Worm (Caenorhabditis elegans) whole organism, mixed stage, embryonic: Measurements from ENCODE around the gene F25B5.3.
A peak's percentile ranks its signal among the peaks of the same experiment; 100 is the strongest.

Experiments used
- M03D4.4 ChIP-seq: sonication (generic microtip); optimal IDR thresholded peaks from 2 replicates; lab custom pipeline; 2017; ENCODE audit warnings: mild to moderate bottlenecking, missing genetic modification characterization, missing compliant biosample characterization
- bed-3 ChIP-seq: fragments of 200-800 bp; sonication (Bioruptor generic); optimal IDR thresholded peaks from 3 replicates; lab custom pipeline; 2018; ENCODE audit warnings: mild to moderate bottlenecking, missing genetic modification characterization, moderate library complexity, missing compliant biosample characterization
- blmp-1 ChIP-seq: fragments of 150-350 bp; optimal IDR thresholded peaks from 2 replicates; lab custom pipeline; 2014; ENCODE audit warnings: missing biosample characterization, missing genetic modification characterization
- ceh-39 ChIP-seq: fragments of 150-350 bp; optimal IDR thresholded peaks from 2 replicates; lab custom pipeline; 2014; ENCODE audit warnings: missing biosample characterization, missing genetic modification characterization
- ceh-43 ChIP-seq: fragments of 200-800 bp; sonication (Bioruptor generic); optimal IDR thresholded peaks from 2 replicates; lab custom pipeline; 2018; ENCODE audit warnings: mild to moderate bottlenecking, missing genetic modification characterization, moderate library complexity, missing compliant biosample characterization
- ceh-83 ChIP-seq: fragments of 200-800 bp; sonication (Bioruptor generic); optimal IDR thresholded peaks from 2 replicates; lab custom pipeline; 2018; ENCODE audit warnings: mild to moderate bottlenecking, missing genetic modification characterization, missing compliant biosample characterization
- ces-1 ChIP-seq: fragments of 150-350 bp; optimal IDR thresholded peaks from 2 replicates; lab custom pipeline; 2014; ENCODE audit warnings: missing biosample characterization, missing genetic modification reagents, missing genetic modification characterization
- cnd-1 ChIP-seq: fragments of 200-800 bp; sonication (Bioruptor generic); optimal IDR thresholded peaks from 2 replicates; lab custom pipeline; 2018; ENCODE audit warnings: mild to moderate bottlenecking, missing genetic modification characterization, missing compliant biosample characterization
- drap-1 ChIP-seq: fragments of 200-800 bp; sonication (Bioruptor generic); optimal IDR thresholded peaks from 3 replicates; lab custom pipeline; 2018; ENCODE audit warnings: mild to moderate bottlenecking, missing genetic modification characterization, missing compliant biosample characterization
- elt-1 ChIP-seq: sonication (generic microtip); optimal IDR thresholded peaks from 2 replicates; lab custom pipeline; 2017; ENCODE audit warnings: missing genetic modification characterization, mild to moderate bottlenecking, missing compliant biosample characterization, antibody characterized with exemption, moderate library complexity, borderline replicate concordance; ENCODE audit not compliant: insufficient read depth
- elt-3 ChIP-seq: fragments of 150-350 bp; optimal IDR thresholded peaks from 2 replicates; lab custom pipeline; 2014; ENCODE audit warnings: missing biosample characterization, missing genetic modification characterization
- flh-1 ChIP-seq: fragments of 200-800 bp; sonication (Bioruptor generic); optimal IDR thresholded peaks from 2 replicates; lab custom pipeline; 2018; ENCODE audit warnings: mild to moderate bottlenecking, missing genetic modification characterization, moderate library complexity, missing compliant biosample characterization
- ham-2 ChIP-seq: fragments of 200-800 bp; sonication (Bioruptor generic); optimal IDR thresholded peaks from 2 replicates; lab custom pipeline; 2018; ENCODE audit warnings: mild to moderate bottlenecking, missing genetic modification characterization, missing compliant biosample characterization
- hlh-1 ChIP-seq: fragments of 150-350 bp; optimal IDR thresholded peaks from 2 replicates; lab custom pipeline; 2014; ENCODE audit warnings: missing biosample characterization, missing genetic modification reagents, missing genetic modification characterization
- lin-13 ChIP-seq: fragments of 150-350 bp; optimal IDR thresholded peaks from 2 replicates; lab custom pipeline; 2014; ENCODE audit warnings: missing biosample characterization, missing genetic modification characterization
- lin-32 ChIP-seq: fragments of 200-800 bp; sonication (Bioruptor generic); optimal IDR thresholded peaks from 2 replicates; lab custom pipeline; 2018; ENCODE audit warnings: mild to moderate bottlenecking, missing genetic modification characterization, missing compliant biosample characterization
- lsy-2 ChIP-seq: fragments of 150-350 bp; optimal IDR thresholded peaks from 2 replicates; lab custom pipeline; 2014; ENCODE audit warnings: missing biosample characterization, missing genetic modification characterization
- mab-5 ChIP-seq: fragments of 150-350 bp; optimal IDR thresholded peaks from 2 replicates; lab custom pipeline; 2014; ENCODE audit warnings: missing biosample characterization, missing genetic modification characterization
- mep-1 ChIP-seq: fragments of 150-350 bp; optimal IDR thresholded peaks from 2 replicates; lab custom pipeline; 2017; ENCODE audit warnings: missing biosample characterization, missing genetic modification reagents, missing genetic modification characterization, inconsistent platforms
- mls-2 ChIP-seq: sonication (generic microtip); optimal IDR thresholded peaks from 2 replicates; lab custom pipeline; 2016; ENCODE audit warnings: mild to moderate bottlenecking, missing genetic modification characterization, moderate library complexity, missing compliant biosample characterization
- nhr-12 ChIP-seq: fragments of 150-350 bp; optimal IDR thresholded peaks from 2 replicates; lab custom pipeline; 2014; ENCODE audit warnings: missing biosample characterization, missing genetic modification characterization
- nhr-2 ChIP-seq: fragments of 150-350 bp; optimal IDR thresholded peaks from 2 replicates; lab custom pipeline; 2014; ENCODE audit warnings: missing biosample characterization, missing genetic modification characterization
- nhr-237 ChIP-seq: fragments of 150-350 bp; optimal IDR thresholded peaks from 2 replicates; lab custom pipeline; 2014; ENCODE audit warnings: missing biosample characterization, missing genetic modification characterization
- nhr-28 ChIP-seq: fragments of 150-350 bp; optimal IDR thresholded peaks from 2 replicates; lab custom pipeline; 2014; ENCODE audit warnings: missing biosample characterization, missing genetic modification characterization
- nhr-76 ChIP-seq: sonication (generic microtip); optimal IDR thresholded peaks from 2 replicates; lab custom pipeline; 2017; ENCODE audit warnings: missing biosample characterization, missing genetic modification characterization
- pha-4 ChIP-seq: fragments of 150-350 bp; optimal IDR thresholded peaks from 2 replicates; lab custom pipeline; 2018; ENCODE audit warnings: missing biosample characterization, missing genetic modification reagents, missing genetic modification characterization
- sem-2 ChIP-seq: fragments of 200-800 bp; sonication (Bioruptor generic); optimal IDR thresholded peaks from 2 replicates; lab custom pipeline; 2018; ENCODE audit warnings: mild to moderate bottlenecking, missing genetic modification characterization, missing compliant biosample characterization
- snpc-4 ChIP-seq: fragments of 150-350 bp; optimal IDR thresholded peaks from 2 replicates; lab custom pipeline; 2014; ENCODE audit warnings: missing biosample characterization, missing genetic modification characterization
- tbx-8 ChIP-seq: fragments of 200-800 bp; sonication (Bioruptor generic); optimal IDR thresholded peaks from 2 replicates; lab custom pipeline; 2018; ENCODE audit warnings: mild to moderate bottlenecking, missing genetic modification characterization, moderate library complexity, missing compliant biosample characterization
- unc-120 ChIP-seq: sonication (generic microtip); optimal IDR thresholded peaks from 2 replicates; lab custom pipeline; 2017; ENCODE audit warnings: missing genetic modification characterization, missing compliant biosample characterization; ENCODE audit not compliant: poor library complexity, severe bottlenecking
- unc-39 ChIP-seq: fragments of 150-350 bp; optimal IDR thresholded peaks from 2 replicates; lab custom pipeline; 2014; ENCODE audit warnings: missing biosample characterization, missing genetic modification characterization
- unc-62 ChIP-seq: fragments of 150-350 bp; optimal IDR thresholded peaks from 2 replicates; lab custom pipeline; 2014; ENCODE audit warnings: missing biosample characterization, missing genetic modification reagents, missing genetic modification characterization
- zip-8 ChIP-seq: fragments of 150-350 bp; optimal IDR thresholded peaks from 2 replicates; lab custom pipeline; 2014; ENCODE audit warnings: missing biosample characterization, missing genetic modification characterization
- ztf-11 ChIP-seq: fragments of 150-350 bp; optimal IDR thresholded peaks from 2 replicates; lab custom pipeline; 2014; ENCODE audit warnings: missing biosample characterization, missing genetic modification characterization

Gene F25B5.3

DNA sequence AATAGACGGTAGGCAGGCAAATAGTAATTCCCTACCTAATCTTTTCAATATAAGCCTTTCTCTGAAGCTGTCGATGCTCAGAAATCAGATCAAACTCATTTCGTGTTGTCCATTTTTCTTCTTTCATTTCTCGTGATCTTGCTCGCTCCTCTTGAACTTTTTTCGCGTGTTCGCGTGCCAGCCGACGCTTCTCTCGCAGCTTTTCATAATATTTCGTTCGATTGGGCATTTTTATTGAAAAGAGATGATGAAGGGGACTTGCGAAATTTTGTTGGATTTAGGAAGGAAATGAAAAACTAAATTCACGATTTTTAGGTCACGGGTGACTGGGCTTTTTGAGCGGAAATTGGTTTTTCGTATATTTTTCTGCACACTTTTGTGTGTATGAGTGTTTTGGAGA is 11.7 kb upstream of the F25B5.3 start, which contains the start of gene EGAP1.1:
EGAP1.1 (minus strand) TSS at position 229 of the 400 bp plus-strand sequence.
- no peak for TF ChIP-seq nhr-12 (tag; lab: Kevin White, UChicago)

DNA sequence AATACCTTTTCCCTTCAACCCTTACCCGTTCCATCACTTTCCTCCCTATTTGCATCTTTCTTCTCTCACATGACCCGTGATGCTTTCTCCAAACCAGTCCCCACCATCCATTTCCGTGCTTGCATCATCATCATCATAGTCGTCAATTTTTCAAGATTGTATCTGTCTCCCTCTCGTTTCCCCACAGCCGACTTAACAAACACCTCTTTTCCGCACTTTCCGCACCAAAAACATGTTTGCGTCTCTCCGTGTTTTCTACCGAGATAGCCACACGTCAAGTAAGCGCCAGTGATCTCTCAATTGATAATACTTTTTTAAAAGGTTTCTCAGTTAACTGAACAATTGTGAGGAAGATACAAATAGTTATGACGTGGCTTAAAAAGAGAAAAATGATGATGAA is 10.7 kb upstream of the F25B5.3 start:
- TF ChIP-seq flh-1 (GFP tag; lab: Kevin White, UChicago) (no peak), unc-62 (GFP tag; lab: Kevin White, UChicago) (no peak), ces-1 (GFP tag; lab: Kevin White, UChicago) (no peak), lsy-2 (no peak), zip-8 (tag; lab: Kevin White, UChicago) (no peak), sem-2 (GFP tag; lab: Kevin White, UChicago) (no peak), mls-2 (tag; lab: Kevin White, UChicago) (no peak), snpc-4 (tag; lab: Kevin White, UChicago) (no peak), hlh-1 (tag; lab: Kevin White, UChicago) (no peak), mep-1 (tag; lab: Kevin White, UChicago) (no peak), mab-5 (no peak), ceh-43 (GFP tag; lab: Kevin White, UChicago) (no peak), unc-39 (tag; lab: Kevin White, UChicago) (no peak), nhr-28 (tag; lab: Kevin White, UChicago) (no peak), bed-3 (GFP tag; lab: Kevin White, UChicago) (no peak), ceh-83 (GFP tag; lab: Kevin White, UChicago) (no peak), cnd-1 (tag; lab: Kevin White, UChicago) (no peak), unc-120 (no peak), lin-32 (GFP tag; lab: Kevin White, UChicago) (no peak), drap-1 (GFP tag; lab: Kevin White, UChicago) (no peak), M03D4.4 (tag; lab: Kevin White, UChicago) (no peak), elt-3 (tag; lab: Kevin White, UChicago) (no peak), ztf-11 (tag; lab: Kevin White, UChicago) (no peak), blmp-1 (peak; percentile 45), nhr-2 (tag; lab: Kevin White, UChicago) (no peak), elt-1 (tag; lab: Kevin White, UChicago) (peak; percentile 78), lin-13 (no peak), ham-2 (GFP tag; lab: Kevin White, UChicago) (peak; percentile 57), tbx-8 (GFP tag; lab: Kevin White, UChicago) (no peak), nhr-237 (peak; percentile 76), pha-4 (no peak), ceh-39 (tag; lab: Kevin White, UChicago) (no peak), nhr-12 (tag; lab: Kevin White, UChicago) (no peak), nhr-76 (tag; lab: Kevin White, UChicago) (no peak)

DNA sequence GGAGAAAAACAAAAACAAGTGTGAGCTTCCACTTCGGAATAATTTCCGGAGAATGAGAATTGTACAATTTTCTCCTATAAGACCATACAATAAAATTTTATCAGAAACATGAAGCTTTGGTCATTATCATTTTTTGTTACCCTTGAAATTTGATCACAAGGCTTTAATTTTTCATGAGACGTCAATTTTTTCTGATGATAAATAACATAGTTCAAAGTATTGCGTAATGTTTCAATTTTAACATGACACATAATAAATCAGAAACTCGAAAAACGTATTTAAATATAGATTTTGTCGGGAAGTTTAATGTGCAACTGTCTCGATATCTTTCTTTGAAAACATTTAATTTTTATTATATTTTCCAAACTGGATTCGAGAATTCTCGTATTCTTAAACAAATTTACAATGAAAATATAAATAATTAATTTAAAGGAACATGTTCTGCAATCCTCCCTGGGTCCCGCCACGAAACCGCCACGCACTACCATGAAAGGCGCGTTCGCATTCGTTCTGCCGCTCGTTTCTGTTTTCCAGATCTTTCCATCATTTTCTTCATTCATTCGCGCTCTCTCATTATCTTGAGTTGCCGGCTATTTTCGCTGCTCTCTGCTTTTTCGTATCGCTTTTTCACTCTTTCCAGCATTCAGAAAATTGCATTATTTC is 9.8 kb upstream of the F25B5.3 start:
- no peak for TF ChIP-seq snpc-4 (tag; lab: Kevin White, UChicago)
- TF ChIP-seq ztf-11 (tag; lab: Kevin White, UChicago) = no peak
- TF ChIP-seq nhr-12 (tag; lab: Kevin White, UChicago) = no peak
- no peak for TF ChIP-seq unc-120
- TF ChIP-seq pha-4 = no peak
- TF ChIP-seq ceh-39 (tag; lab: Kevin White, UChicago) = no peak
- no peak for TF ChIP-seq mls-2 (tag; lab: Kevin White, UChicago)
- TF ChIP-seq mep-1 (tag; lab: Kevin White, UChicago) = no peak
- peak; percentile 71 for TF ChIP-seq zip-8 (tag; lab: Kevin White, UChicago)
